Worm (Caenorhabditis elegans) whole organism, L4 larva: ENCODE results near the gene C52A10.3.

Experiments
- F37D6.2 ChIP-seq: sonication (generic microtip); optimal IDR thresholded peaks from 2 replicates; lab custom pipeline; 2016; ENCODE audit warnings: mild to moderate bottlenecking, missing genetic modification characterization, missing compliant biosample characterization
- F49E8.2 ChIP-seq: sonication (generic microtip); optimal IDR thresholded peaks from 2 replicates; lab custom pipeline; 2016; ENCODE audit warnings: missing compliant biosample characterization, mild to moderate bottlenecking, missing genetic modification characterization, borderline replicate concordance
- Y105C5A.15 ChIP-seq: fragments of 200-800 bp; sonication (Bioruptor generic); IDR thresholded peaks from 2 replicates; pipeline ENCODE4 v1.3.6; 2022; ENCODE audit warnings: missing genetic modification characterization, missing compliant biosample characterization
- ZK546.5 ChIP-seq, 2 experiments: sonication (generic microtip); optimal IDR thresholded peaks; 2 replicates each; lab custom pipeline; 2017; ENCODE audit warnings: missing biosample characterization in 2 of 2, missing genetic modification characterization in 2 of 2
- aha-1 ChIP-seq: fragments of 150-350 bp; peaks from one replicate; lab custom pipeline; 2014; ENCODE audit warnings: missing biosample characterization, missing genetic modification characterization
- arid-1 ChIP-seq: fragments of 200-800 bp; sonication (Bioruptor generic); conservative IDR thresholded peaks from 2 replicates; pipeline ENCODE4 v1.3.6; 2022; ENCODE audit warnings: missing genetic modification reagents, missing genetic modification characterization, missing compliant biosample characterization
- ceh-20 ChIP-seq: fragments of 200-800 bp; sonication (Bioruptor generic); IDR thresholded peaks from 2 replicates; pipeline ENCODE4 v1.3.6; 2022; ENCODE audit warnings: missing genetic modification reagents, missing genetic modification characterization, missing compliant biosample characterization
- ceh-44 ChIP-seq: fragments of 200-800 bp; sonication (Bioruptor generic); IDR thresholded peaks from 2 replicates; pipeline ENCODE4 v1.3.6; 2022; ENCODE audit warnings: missing genetic modification reagents, missing genetic modification characterization, missing compliant biosample characterization
- ctbp-1 ChIP-seq: fragments of 200-800 bp; sonication (Bioruptor generic); IDR thresholded peaks from 2 replicates; pipeline ENCODE4 v1.3.6; 2022; ENCODE audit warnings: missing genetic modification reagents, missing genetic modification characterization, missing compliant biosample characterization
- daf-16 ChIP-seq, 3 experiments: sonication (generic microtip); optimal IDR thresholded peaks; 2 replicates each; lab custom pipeline; 2016 to 2017; ENCODE audit warnings: missing genetic modification characterization in 3 of 3, missing genetic modification reagents in 3 of 3, mild to moderate bottlenecking in 2 of 3, missing compliant biosample characterization in 2 of 3, missing biosample characterization in 1 of 3, moderate library complexity in 1 of 3
- daf-8 ChIP-seq: fragments of 200-800 bp; sonication (Bioruptor generic); IDR thresholded peaks from 2 replicates; pipeline ENCODE4 v1.3.6; 2022; ENCODE audit warnings: missing genetic modification characterization, missing compliant biosample characterization
- dmd-6 ChIP-seq: fragments of 200-800 bp; sonication (Bioruptor generic); IDR thresholded peaks from 2 replicates; pipeline ENCODE4 v1.3.6; 2022; ENCODE audit warnings: missing genetic modification reagents, missing genetic modification characterization, missing compliant biosample characterization
- dmd-8 ChIP-seq: fragments of 200-800 bp; sonication (Bioruptor generic); IDR thresholded peaks from 2 replicates; pipeline ENCODE4 v1.3.6; 2022; ENCODE audit warnings: missing genetic modification characterization, missing compliant biosample characterization
- dmd-9 ChIP-seq: fragments of 200-800 bp; sonication (Bioruptor generic); IDR thresholded peaks from 2 replicates; pipeline ENCODE4 v1.3.6; 2022; ENCODE audit warnings: missing genetic modification reagents, missing genetic modification characterization, missing compliant biosample characterization
- dpl-1 ChIP-seq: fragments of 150-350 bp; optimal IDR thresholded peaks from 2 replicates; lab custom pipeline; 2014; ENCODE audit warnings: missing biosample characterization, missing genetic modification reagents, missing genetic modification characterization
- egl-27 ChIP-seq: sonication (generic microtip); optimal IDR thresholded peaks from 3 replicates; lab custom pipeline; 2017; ENCODE audit warnings: missing biosample characterization, missing genetic modification reagents, missing genetic modification characterization
- fkh-10 ChIP-seq: fragments of 150-350 bp; optimal IDR thresholded peaks from 2 replicates; lab custom pipeline; 2014; ENCODE audit warnings: missing biosample characterization, missing genetic modification reagents, missing genetic modification characterization
- hlh-30 ChIP-seq: sonication (generic microtip); optimal IDR thresholded peaks from 2 replicates; lab custom pipeline; 2017; ENCODE audit warnings: antibody characterized with exemption, mild to moderate bottlenecking, missing genetic modification characterization, missing compliant biosample characterization; ENCODE audit not compliant: insufficient read depth
- hmg-1.1 ChIP-seq: fragments of 200-800 bp; sonication (Bioruptor generic); IDR thresholded peaks from 2 replicates; pipeline ENCODE4 v1.3.6; 2022; ENCODE audit warnings: missing genetic modification reagents, missing genetic modification characterization, missing compliant biosample characterization
- jun-1 ChIP-seq: fragments of 150-350 bp; optimal IDR thresholded peaks from 2 replicates; lab custom pipeline; 2014; ENCODE audit warnings: missing biosample characterization, missing genetic modification reagents, missing genetic modification characterization
- lin-29 ChIP-seq: fragments of 200-800 bp; sonication (Bioruptor generic); IDR thresholded peaks from 2 replicates; pipeline ENCODE4 v1.3.6; 2022; ENCODE audit warnings: missing genetic modification reagents, missing genetic modification characterization, missing compliant biosample characterization
- lin-38 ChIP-seq: fragments of 200-800 bp; sonication (Bioruptor generic); IDR thresholded peaks from 2 replicates; pipeline ENCODE4 v1.3.6; 2022; ENCODE audit warnings: missing genetic modification reagents, missing genetic modification characterization, missing compliant biosample characterization
- lir-3 ChIP-seq: sonication (generic microtip); optimal IDR thresholded peaks from 2 replicates; lab custom pipeline; 2016; ENCODE audit warnings: mild to moderate bottlenecking, missing genetic modification characterization, missing compliant biosample characterization
- lsy-2 ChIP-seq, 2 experiments: fragments of 150-350 bp in 1 of 2; sonication (generic microtip) in 1 of 2; optimal IDR thresholded peaks; 2 replicates each; lab custom pipeline; 2014 to 2017; ENCODE audit warnings: missing biosample characterization in 2 of 2, missing genetic modification characterization in 2 of 2
- madf-5 ChIP-seq, 2 experiments: fragments of 200-800 bp; sonication (Bioruptor generic); IDR thresholded peaks; 2 replicates each; pipeline ENCODE4 v1.3.6; 2022; ENCODE audit warnings: missing compliant biosample characterization in 2 of 2, missing genetic modification characterization in 2 of 2
- mep-1 ChIP-seq: fragments of 150-350 bp; sonication (generic microtip); optimal IDR thresholded peaks from 3 replicates; lab custom pipeline; 2014; ENCODE audit warnings: missing biosample characterization, missing genetic modification characterization
- mes-2 ChIP-seq: sonication (generic microtip); optimal IDR thresholded peaks from 2 replicates; lab custom pipeline; 2016; ENCODE audit warnings: missing genotype, mild to moderate bottlenecking, missing genetic modification characterization, missing compliant biosample characterization; ENCODE audit not compliant: poor library complexity, severe bottlenecking
- mxl-2 ChIP-seq: fragments of 200-800 bp; sonication (Bioruptor generic); conservative IDR thresholded peaks from 2 replicates; pipeline ENCODE4 v1.3.6; 2022; ENCODE audit warnings: missing genetic modification reagents, missing genetic modification characterization, missing compliant biosample characterization
- nhr-10 ChIP-seq: fragments of 150-350 bp; optimal IDR thresholded peaks from 2 replicates; lab custom pipeline; 2014; ENCODE audit warnings: missing biosample characterization, missing genetic modification characterization
- nhr-28 ChIP-seq: fragments of 150-350 bp; optimal IDR thresholded peaks from 2 replicates; lab custom pipeline; 2014; ENCODE audit warnings: missing biosample characterization, missing genetic modification characterization
- nhr-42 ChIP-seq: fragments of 200-800 bp; sonication (Bioruptor generic); IDR thresholded peaks from 2 replicates; pipeline ENCODE4 v1.3.6; 2022; ENCODE audit warnings: missing genetic modification characterization, missing compliant biosample characterization
- nhr-48 ChIP-seq: sonication (generic microtip); optimal IDR thresholded peaks from 2 replicates; lab custom pipeline; 2016; ENCODE audit warnings: mild to moderate bottlenecking, missing genetic modification characterization, missing compliant biosample characterization
- nhr-6 ChIP-seq: fragments of 150-350 bp; optimal IDR thresholded peaks from 2 replicates; lab custom pipeline; 2014; ENCODE audit warnings: missing biosample characterization, missing genetic modification characterization
- nhr-76 ChIP-seq: fragments of 150-350 bp; optimal IDR thresholded peaks from 2 replicates; lab custom pipeline; 2014; ENCODE audit warnings: missing biosample characterization, missing genetic modification characterization
- pha-4 ChIP-seq, 2 experiments: fragments of 150-350 bp in 1 of 2; fragments of 200-800 bp in 1 of 2; sonication (Bioruptor generic) in 1 of 2; IDR thresholded peaks in 1 of 2; optimal IDR thresholded peaks in 1 of 2; 2 replicates each; pipeline versions ENCODE4 v1.3.6 to Lab custom; 2014 to 2022; ENCODE audit warnings: missing genetic modification characterization in 2 of 2, missing genetic modification reagents in 2 of 2, missing biosample characterization in 1 of 2, missing compliant biosample characterization in 1 of 2
- rbr-2 ChIP-seq: sonication (generic microtip); optimal IDR thresholded peaks from 2 replicates; lab custom pipeline; 2016; ENCODE audit warnings: missing genotype, missing genetic modification characterization, missing compliant biosample characterization
- saeg-2 ChIP-seq: fragments of 200-800 bp; sonication (Bioruptor generic); IDR thresholded peaks from 2 replicates; pipeline ENCODE4 v1.3.6; 2022; ENCODE audit warnings: missing genetic modification reagents, missing genetic modification characterization, missing compliant biosample characterization
- set-16 ChIP-seq: fragments of 200-800 bp; sonication (Bioruptor generic); IDR thresholded peaks from 2 replicates; pipeline ENCODE4 v1.3.6; 2022; ENCODE audit warnings: missing genetic modification reagents, missing genetic modification characterization, missing compliant biosample characterization
- skn-1 ChIP-seq: fragments of 150-350 bp; optimal IDR thresholded peaks from 2 replicates; lab custom pipeline; 2014; ENCODE audit warnings: missing biosample characterization, missing genetic modification characterization
- tra-1 ChIP-seq: fragments of 200-800 bp; sonication (Bioruptor generic); IDR thresholded peaks from 2 replicates; pipeline ENCODE4 v1.3.6; 2022; ENCODE audit warnings: missing genetic modification reagents, missing genetic modification characterization, missing compliant biosample characterization
- unc-130 ChIP-seq: sonication (generic microtip); optimal IDR thresholded peaks from 2 replicates; lab custom pipeline; 2016; ENCODE audit warnings: missing genetic modification reagents, missing genetic modification characterization, missing compliant biosample characterization
- zag-1 ChIP-seq: fragments of 150-350 bp; optimal IDR thresholded peaks from 2 replicates; lab custom pipeline; 2014; ENCODE audit warnings: missing biosample characterization, missing genetic modification characterization

The C52A10.3 gene

ce11 chrV:5271487-5271886 is 32.2 kb upstream of the C52A10.3 start (continued):
- TF ChIP-seq mes-2 (tag; lab: Kevin White, UChicago) (peak; percentile 31), aha-1 (tag; lab: Kevin White, UChicago) (peak; percentile 99), unc-130 (no peak), F49E8.2 (tag; lab: Kevin White, UChicago) (no peak), nhr-42 (peak; percentile 57; the same call in 1 of the 2 replicates), lin-29 (GFP tag; lab: Robert Waterston, UW) (no peak), arid-1 (GFP tag; lab: Robert Waterston, UW) (peak; percentile 50; the same call in 1 of the 2 replicates), hlh-30 (tag; lab: Kevin White, UChicago) (peak; percentile 93), fkh-10 (GFP tag; lab: Kevin White, UChicago) (no peak), dmd-8 (GFP tag; lab: Robert Waterston, UW) (no peak), nhr-76 (tag; lab: Kevin White, UChicago) (no peak), Y105C5A.15 (GFP tag; lab: Robert Waterston, UW) (no peak), ceh-44 (GFP tag; lab: Robert Waterston, UW) (no peak), ceh-20 (GFP tag; lab: Robert Waterston, UW) (0 out of 2 replicates have a peak, but pooled peaks have one; percentile 20), lsy-2 (tag; optimal IDR thresholded peaks at IDR 0.05; lab: Kevin White, UChicago) (peak in 1 of 2 experiments; percentile 52), set-16 (GFP tag; lab: Robert Waterston, UW) (peak; percentile 70), lir-3 (no peak), skn-1 (tag; lab: Kevin White, UChicago) (no peak), daf-16 (GFP tag; optimal IDR thresholded peaks at IDR 0.05; lab: Kevin White, UChicago) (peak; percentile 42 to 80), daf-16 (tag; optimal IDR thresholded peaks at IDR 0.05; lab: Kevin White, UChicago) (peak; percentile 76), mxl-2 (GFP tag; lab: Robert Waterston, UW) (peak; percentile 97), daf-8 (GFP tag; lab: Robert Waterston, UW) (no peak), saeg-2 (GFP tag; lab: Robert Waterston, UW) (peak; percentile 95), egl-27 (no peak), F37D6.2 (tag; lab: Kevin White, UChicago) (no peak), hmg-1.1 (peak; percentile 50), nhr-10 (peak; percentile 28), mep-1 (tag; lab: Kevin White, UChicago) (peak; percentile 54), lin-38 (GFP tag; lab: Robert Waterston, UW) (peak; percentile 50), nhr-28 (tag; lab: Kevin White, UChicago) (peak; percentile 85), tra-1 (GFP tag; lab: Robert Waterston, UW) (peak; percentile 89), dmd-9 (no peak), dmd-6 (GFP tag; lab: Robert Waterston, UW) (peak; percentile 99), jun-1 (tag; lab: Kevin White, UChicago) (peak; percentile 33)
- TF ChIP-seq, all 104 proteins: peak for 40

ce11 chrV:5269024-5269535 is 29.8 kb upstream of the C52A10.3 start, which contains the start of gene penr-1:
Gene penr-1 (plus strand): TSS chrV:5269485.
- TF ChIP-seq lin-38 (GFP tag; lab: Robert Waterston, UW) (peak; percentile 92), ctbp-1 (no peak), ZK546.5 (tag; optimal IDR thresholded peaks at IDR 0.05; lab: Kevin White, UChicago) (no peak), pha-4 (GFP tag; IDR thresholded peaks at IDR 0.05; lab: Robert Waterston, UW) (no peak), pha-4 (tag; optimal IDR thresholded peaks at IDR 0.05; lab: Kevin White, UChicago) (peak; percentile 17), nhr-6 (tag; lab: Kevin White, UChicago) (peak; percentile 1), dmd-8 (GFP tag; lab: Robert Waterston, UW) (no peak), rbr-2 (tag; lab: Kevin White, UChicago) (peak; percentile 53), madf-5 (GFP tag; IDR thresholded peaks at IDR 0.05; lab: Robert Waterston, UW) (no peak), unc-130 (peak; percentile 7), aha-1 (tag; lab: Kevin White, UChicago) (peak; percentile 85), nhr-28 (tag; lab: Kevin White, UChicago) (peak; percentile 36), dpl-1 (GFP tag; lab: Kevin White, UChicago) (peak; percentile 89), zag-1 (no peak), nhr-48 (peak; percentile 47)
